Worm (Caenorhabditis elegans) whole organism, L1 larva: ENCODE data around the gene Y49F6A.12.

Source experiments
- C04F5.9 ChIP-seq: sonication (generic microtip); optimal IDR thresholded peaks from 2 replicates; lab custom pipeline; 2016; ENCODE audit warnings: missing genetic modification characterization, missing compliant biosample characterization
- C16A3.4 ChIP-seq: fragments of 150-350 bp; optimal IDR thresholded peaks from 2 replicates; lab custom pipeline; 2014; ENCODE audit warnings: missing biosample characterization, missing genetic modification characterization
- Y116A8C.19 ChIP-seq: sonication (generic microtip); optimal IDR thresholded peaks from 2 replicates; lab custom pipeline; 2016; ENCODE audit warnings: missing compliant biosample characterization, missing genetic modification characterization, borderline replicate concordance
- aly-2 ChIP-seq: fragments of 150-350 bp; optimal IDR thresholded peaks from 2 replicates; lab custom pipeline; 2014; ENCODE audit warnings: missing biosample characterization, missing genetic modification characterization
- ama-1 ChIP-seq: fragments of 150-350 bp; optimal IDR thresholded peaks from 2 replicates; lab custom pipeline; 2014
- blmp-1 ChIP-seq: fragments of 150-350 bp; optimal IDR thresholded peaks from 2 replicates; lab custom pipeline; 2014; ENCODE audit warnings: missing biosample characterization, missing genetic modification characterization
- ceh-63 ChIP-seq: fragments of 200-800 bp; sonication (Bioruptor generic); optimal IDR thresholded peaks from 2 replicates; lab custom pipeline; 2018; ENCODE audit warnings: mild to moderate bottlenecking, missing genetic modification characterization, missing compliant biosample characterization
- ceh-8 ChIP-seq: fragments of 200-800 bp; sonication (Bioruptor generic); optimal IDR thresholded peaks from 2 replicates; lab custom pipeline; 2018; ENCODE audit warnings: mild to moderate bottlenecking, missing genetic modification characterization, moderate library complexity, missing compliant biosample characterization
- ceh-82 ChIP-seq, 3 experiments: fragments of 150-350 bp in 1 of 3; sonication (generic microtip) in 2 of 3; optimal IDR thresholded peaks; 2 replicates each; lab custom pipeline; 2014 to 2017; ENCODE audit warnings: missing biosample characterization in 3 of 3, missing genetic modification characterization in 3 of 3
- ceh-88 ChIP-seq: fragments of 200-800 bp; sonication (Bioruptor generic); IDR thresholded peaks from 2 replicates; pipeline ENCODE4 v1.3.6; 2022; ENCODE audit warnings: missing genetic modification characterization, missing compliant biosample characterization
- ceh-90 ChIP-seq: sonication (generic microtip); optimal IDR thresholded peaks from 2 replicates; lab custom pipeline; 2016; ENCODE audit warnings: missing genetic modification characterization, missing compliant biosample characterization
- dpl-1 ChIP-seq, 3 experiments: fragments of 150-350 bp in 2 of 3; sonication (generic microtip) in 1 of 3; optimal IDR thresholded peaks; 2 replicates each; lab custom pipeline; 2014 to 2017; ENCODE audit warnings: missing biosample characterization in 3 of 3, missing genetic modification characterization in 3 of 3, missing genetic modification reagents in 3 of 3
- efl-1 ChIP-seq, 4 experiments: fragments of 150-350 bp; optimal IDR thresholded peaks in 3 of 4; peaks in 1 of 4; 1 replicate in 1 of 4; 2 replicates in 3 of 4; lab custom pipeline; 2014; ENCODE audit warnings: missing biosample characterization in 2 of 4, missing genetic modification characterization in 2 of 4, missing genetic modification reagents in 2 of 4
- efl-3 ChIP-seq: fragments of 200-800 bp; sonication (Bioruptor generic); optimal IDR thresholded peaks from 2 replicates; lab custom pipeline; 2018; ENCODE audit warnings: mild to moderate bottlenecking, missing genetic modification characterization, missing compliant biosample characterization
- egl-13 ChIP-seq: sonication (generic microtip); optimal IDR thresholded peaks from 2 replicates; lab custom pipeline; 2016; ENCODE audit warnings: missing genotype, missing genetic modification reagents, missing genetic modification characterization, missing compliant biosample characterization
- elt-2 ChIP-seq: sonication (generic microtip); optimal IDR thresholded peaks from 2 replicates; lab custom pipeline; 2016; ENCODE audit warnings: missing genetic modification characterization, mild to moderate bottlenecking, inconsistent platforms, missing compliant biosample characterization, missing genetic modification reagents
- ets-5 ChIP-seq: fragments of 200-800 bp; sonication (Bioruptor generic); IDR thresholded peaks from 2 replicates; pipeline ENCODE4 v1.3.6; 2022; ENCODE audit warnings: missing genetic modification characterization, missing compliant biosample characterization
- fkh-10 ChIP-seq: sonication (generic microtip); optimal IDR thresholded peaks from 2 replicates; lab custom pipeline; 2017; ENCODE audit warnings: missing biosample characterization, missing genetic modification reagents, missing genetic modification characterization
- fos-1 ChIP-seq: fragments of 150-350 bp; optimal IDR thresholded peaks from 2 replicates; lab custom pipeline; 2014; ENCODE audit warnings: missing biosample characterization, missing genetic modification characterization
- hlh-17 ChIP-seq: fragments of 200-800 bp; sonication (Bioruptor generic); optimal IDR thresholded peaks from 2 replicates; lab custom pipeline; 2018; ENCODE audit warnings: missing genetic modification characterization, mild to moderate bottlenecking, missing compliant biosample characterization, moderate library complexity, borderline replicate concordance
- hpl-2 ChIP-seq: fragments of 150-350 bp; optimal IDR thresholded peaks from 2 replicates; lab custom pipeline; 2014; ENCODE audit warnings: missing biosample characterization, missing genetic modification reagents, missing genetic modification characterization
- isw-1 ChIP-seq: fragments of 200-800 bp; sonication (Bioruptor generic); IDR thresholded peaks from 2 replicates; pipeline ENCODE4 v1.3.6; 2022; ENCODE audit warnings: missing genetic modification characterization, missing compliant biosample characterization
- lin-14 ChIP-seq: fragments of 200-800 bp; sonication (Bioruptor generic); optimal IDR thresholded peaks from 2 replicates; lab custom pipeline; 2018; ENCODE audit warnings: mild to moderate bottlenecking, missing genetic modification characterization, moderate library complexity, missing compliant biosample characterization
- lsy-2 ChIP-seq, 2 experiments: fragments of 150-350 bp; optimal IDR thresholded peaks; 2 replicates each; lab custom pipeline; 2014; ENCODE audit warnings: missing biosample characterization in 2 of 2, missing genetic modification characterization in 2 of 2
- mab-9 ChIP-seq: fragments of 200-800 bp; sonication (Bioruptor generic); IDR thresholded peaks from 2 replicates; pipeline ENCODE4 v1.3.6; 2022; ENCODE audit warnings: missing genetic modification reagents, missing genetic modification characterization, missing compliant biosample characterization
- mep-1 ChIP-seq: fragments of 150-350 bp; optimal IDR thresholded peaks from 2 replicates; lab custom pipeline; 2014; ENCODE audit warnings: missing biosample characterization, missing genetic modification characterization
- nhr-19 ChIP-seq: fragments of 200-800 bp; sonication (Bioruptor generic); conservative IDR thresholded peaks from 2 replicates; pipeline ENCODE4 v1.3.6; 2022; ENCODE audit warnings: missing genetic modification characterization, missing compliant biosample characterization
- nhr-20 ChIP-seq: sonication (generic microtip); optimal IDR thresholded peaks from 2 replicates; lab custom pipeline; 2016; ENCODE audit warnings: mild to moderate bottlenecking, missing genetic modification characterization, missing compliant biosample characterization
- nhr-237 ChIP-seq: fragments of 150-350 bp; optimal IDR thresholded peaks from 2 replicates; lab custom pipeline; 2014; ENCODE audit warnings: missing biosample characterization, missing genetic modification characterization
- nhr-47 ChIP-seq: sonication (generic microtip); optimal IDR thresholded peaks from 2 replicates; lab custom pipeline; 2016; ENCODE audit warnings: mild to moderate bottlenecking, missing genetic modification characterization, moderate library complexity, missing compliant biosample characterization
- nhr-71 ChIP-seq: sonication (generic microtip); optimal IDR thresholded peaks from 2 replicates; lab custom pipeline; 2016; ENCODE audit warnings: mild to moderate bottlenecking, missing genetic modification characterization, moderate library complexity, missing compliant biosample characterization
- nhr-76 ChIP-seq: sonication (generic microtip); optimal IDR thresholded peaks from 2 replicates; lab custom pipeline; 2017; ENCODE audit warnings: missing biosample characterization, missing genetic modification characterization
- nhr-85 ChIP-seq: sonication (generic microtip); peaks from one replicate; lab custom pipeline; 2016; ENCODE audit warnings: missing genetic modification characterization, inconsistent platforms, missing compliant biosample characterization
- nhr-90 ChIP-seq: sonication (generic microtip); optimal IDR thresholded peaks from 2 replicates; lab custom pipeline; 2016; ENCODE audit warnings: mild to moderate bottlenecking, missing genetic modification characterization, missing compliant biosample characterization; ENCODE audit not compliant: poor library complexity
- pag-3 ChIP-seq: sonication (generic microtip); optimal IDR thresholded peaks from 2 replicates; lab custom pipeline; 2017; ENCODE audit warnings: missing genetic modification characterization, mild to moderate bottlenecking, missing compliant biosample characterization, antibody characterized with exemption, borderline replicate concordance; ENCODE audit not compliant: insufficient read depth
- pax-3 ChIP-seq: fragments of 200-800 bp; sonication (Bioruptor generic); optimal IDR thresholded peaks from 2 replicates; lab custom pipeline; 2018; ENCODE audit warnings: mild to moderate bottlenecking, missing genetic modification characterization, moderate library complexity, missing compliant biosample characterization
- pqm-1 ChIP-seq: sonication (generic microtip); optimal IDR thresholded peaks from 3 replicates; lab custom pipeline; 2017; ENCODE audit warnings: missing biosample characterization, missing genetic modification characterization
- rnt-1 ChIP-seq: sonication (generic microtip); optimal IDR thresholded peaks from 2 replicates; lab custom pipeline; 2016; ENCODE audit warnings: mild to moderate bottlenecking, missing genetic modification characterization, moderate library complexity, missing compliant biosample characterization
- snpc-4 ChIP-seq: fragments of 150-350 bp; optimal IDR thresholded peaks from 2 replicates; lab custom pipeline; 2014; ENCODE audit warnings: missing biosample characterization, missing genetic modification characterization
- snu-23 ChIP-seq: sonication (generic microtip); optimal IDR thresholded peaks from 2 replicates; lab custom pipeline; 2016; ENCODE audit warnings: missing genetic modification characterization, missing compliant biosample characterization
- sox-4 ChIP-seq: sonication (generic microtip); optimal IDR thresholded peaks from 2 replicates; lab custom pipeline; 2016; ENCODE audit warnings: missing genetic modification characterization, missing compliant biosample characterization
- sup-37 ChIP-seq: fragments of 200-800 bp; sonication (Bioruptor generic); optimal IDR thresholded peaks from 2 replicates; lab custom pipeline; 2018; ENCODE audit warnings: mild to moderate bottlenecking, missing genetic modification characterization, missing compliant biosample characterization
- swsn-7 ChIP-seq: sonication (generic microtip); optimal IDR thresholded peaks from 2 replicates; lab custom pipeline; 2016; ENCODE audit warnings: missing genetic modification characterization, missing compliant biosample characterization
- tbx-2 ChIP-seq: sonication (generic microtip); optimal IDR thresholded peaks from 2 replicates; lab custom pipeline; 2016; ENCODE audit warnings: missing genetic modification characterization, missing compliant biosample characterization
- tlp-1 ChIP-seq: fragments of 150-350 bp; optimal IDR thresholded peaks from 2 replicates; lab custom pipeline; 2014; ENCODE audit warnings: missing biosample characterization, missing genetic modification characterization
- unc-130 ChIP-seq: fragments of 150-350 bp; optimal IDR thresholded peaks from 2 replicates; lab custom pipeline; 2017; ENCODE audit warnings: missing biosample characterization, missing genetic modification characterization, inconsistent platforms
- unc-30 ChIP-seq: sonication (generic microtip); optimal IDR thresholded peaks from 2 replicates; lab custom pipeline; 2017; ENCODE audit warnings: missing biosample characterization, missing genetic modification characterization
- unc-86 ChIP-seq: sonication (generic microtip); optimal IDR thresholded peaks from 2 replicates; lab custom pipeline; 2016; ENCODE audit warnings: missing genetic modification characterization, missing compliant biosample characterization
- unc-98 ChIP-seq: fragments of 200-800 bp; sonication (Bioruptor generic); IDR thresholded peaks from 2 replicates; pipeline ENCODE4 v1.3.6; 2022; ENCODE audit warnings: missing genetic modification characterization, missing compliant biosample characterization
- ztf-4 ChIP-seq: fragments of 150-350 bp; optimal IDR thresholded peaks from 2 replicates; lab custom pipeline; 2014; ENCODE audit warnings: missing biosample characterization, missing genetic modification characterization

The Y49F6A.12 gene

ce11 chrII:3550352-3550751 is 45.1 kb upstream of the Y49F6A.12 start, which contains the start of gene W10G11.19:
Gene W10G11.19 (plus strand): TSS chrII:3550652.
- no peak for TF ChIP-seq sox-4 (tag; lab: Kevin White, UChicago)
- no peak for TF ChIP-seq ets-5 (GFP tag; lab: Robert Waterston, UW)
- no peak for TF ChIP-seq ceh-90 (tag; lab: Kevin White, UChicago)
- TF ChIP-seq ceh-88 (GFP tag; lab: Robert Waterston, UW), result no peak
- TF ChIP-seq nhr-19 (GFP tag; lab: Robert Waterston, UW), result no peak
- TF ChIP-seq, all 84 proteins: peak for 0

DNA sequence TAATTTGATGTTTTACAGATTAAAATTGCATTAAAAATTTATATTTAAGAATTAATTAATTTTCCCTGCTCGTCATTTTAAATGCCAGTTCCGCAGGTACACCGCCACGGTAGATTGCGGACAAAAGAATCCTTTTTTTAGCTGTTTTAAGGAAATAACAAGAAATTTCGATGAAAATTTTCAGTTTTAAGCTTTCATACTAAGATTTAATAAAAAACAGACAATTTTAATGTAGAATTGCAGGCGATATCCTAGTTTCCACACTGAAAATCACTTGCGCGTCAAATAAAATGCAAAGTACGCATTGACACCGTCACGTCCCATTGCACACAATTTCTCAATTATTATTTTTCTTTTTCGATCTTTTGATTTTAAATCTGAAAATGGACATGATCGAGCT is 42.0 kb upstream of the Y49F6A.12 start, which contains the start of gene dnc-3:
TSS of gene dnc-3 (plus strand) at position 272 of the 400 bp plus-strand sequence.
- TF ChIP-seq pag-3 (tag; lab: Kevin White, UChicago) (no peak), ama-1 (lab: Kevin White, UChicago) (no peak), Y116A8C.19 (tag; lab: Kevin White, UChicago) (no peak), sox-4 (tag; lab: Kevin White, UChicago) (peak; percentile 67), snpc-4 (tag; lab: Kevin White, UChicago) (peak; percentile 31), ceh-8 (peak; percentile 50), unc-130 (tag; lab: Kevin White, UChicago) (no peak), swsn-7 (peak; percentile 81), isw-1 (GFP tag; lab: Robert Waterston, UW) (peak; percentile 72), dpl-1 (GFP tag; optimal IDR thresholded peaks at IDR 0.05; lab: Kevin White, UChicago) (peak; percentile 52 to 56 (median 56)), hpl-2 (GFP tag; lab: Kevin White, UChicago) (no peak), C04F5.9 (tag; lab: Kevin White, UChicago) (peak; percentile 77), sup-37 (peak; percentile 52), hlh-17 (no peak), nhr-90 (tag; lab: Kevin White, UChicago) (peak; percentile 73), nhr-47 (tag; lab: Kevin White, UChicago) (peak; percentile 87), snu-23 (GFP tag; lab: Kevin White, UChicago) (peak; percentile 86), blmp-1 (tag; lab: Kevin White, UChicago) (peak; percentile 20), ceh-90 (tag; lab: Kevin White, UChicago) (peak; percentile 62), elt-2 (tag; lab: Kevin White, UChicago) (peak; percentile 62), nhr-237 (peak; percentile 30), mep-1 (peak; percentile 53), ceh-63 (GFP tag; lab: Kevin White, UChicago) (no peak), ceh-82 (tag; optimal IDR thresholded peaks at IDR 0.05; lab: Kevin White, UChicago) (peak in 1 of 3 experiments; percentile 9), mab-9 (GFP tag; lab: Robert Waterston, UW) (peak; percentile 50; the same call in 1 of the 2 replicates), pax-3 (tag; lab: Kevin White, UChicago) (peak; percentile 70), unc-98 (GFP tag; lab: Robert Waterston, UW) (no peak), tbx-2 (peak; percentile 82), lin-14 (GFP tag; lab: Kevin White, UChicago) (peak; percentile 80), nhr-85 (tag; lab: Kevin White, UChicago) (peak; percentile 87), fkh-10 (GFP tag; lab: Kevin White, UChicago) (no peak), unc-30 (tag; lab: Kevin White, UChicago) (no peak), aly-2 (peak; percentile 20), rnt-1 (no peak), efl-3 (peak; percentile 19), egl-13 (tag; lab: Kevin White, UChicago) (peak; percentile 73), C16A3.4 (tag; lab: Kevin White, UChicago) (peak; percentile 24), pqm-1 (no peak), fos-1 (tag; lab: Kevin White, UChicago) (peak; percentile 29), unc-86 (tag; lab: Kevin White, UChicago) (peak; percentile 56), tlp-1 (tag; lab: Kevin White, UChicago) (no peak), efl-1 (optimal IDR thresholded peaks at IDR 0.05; lab: Kevin White, UChicago) (peak; percentile 44 to 70), efl-1 (GFP tag; optimal IDR thresholded peaks at IDR 0.05 in 1 of 2; lab: Kevin White, UChicago) (peak; percentile 52 to 96), nhr-76 (tag; lab: Kevin White, UChicago) (no peak), nhr-20 (tag; lab: Kevin White, UChicago) (peak; percentile 80), ztf-4 (tag; lab: Kevin White, UChicago) (no peak), lsy-2 (tag; optimal IDR thresholded peaks at IDR 0.05; lab: Kevin White, UChicago) (peak; percentile 75 to 77), nhr-71 (tag; lab: Kevin White, UChicago) (peak; percentile 86)
